Worm (Caenorhabditis elegans) whole organism, L3 larva: ENCODE measurements around the gene F44E7.7.

Source experiments
- R02D3.7 ChIP-seq: fragments of 150-350 bp; optimal IDR thresholded peaks from 2 replicates; lab custom pipeline; 2014; ENCODE audit warnings: missing biosample characterization, missing genetic modification characterization
- ZK546.5 ChIP-seq: sonication (generic microtip); optimal IDR thresholded peaks from 2 replicates; lab custom pipeline; 2017; ENCODE audit warnings: missing biosample characterization, missing genetic modification characterization
- aly-2 ChIP-seq: fragments of 150-350 bp; optimal IDR thresholded peaks from 2 replicates; lab custom pipeline; 2014; ENCODE audit warnings: missing biosample characterization, missing genetic modification characterization
- ceh-16 ChIP-seq: sonication (generic microtip); optimal IDR thresholded peaks from 2 replicates; lab custom pipeline; 2017; ENCODE audit warnings: missing biosample characterization, missing genetic modification characterization
- ceh-28 ChIP-seq: fragments of 150-350 bp; optimal IDR thresholded peaks from 2 replicates; lab custom pipeline; 2014; ENCODE audit warnings: missing biosample characterization, missing genetic modification reagents, missing genetic modification characterization
- ceh-82 ChIP-seq: fragments of 150-350 bp; optimal IDR thresholded peaks from 2 replicates; lab custom pipeline; 2014; ENCODE audit warnings: missing biosample characterization, missing genetic modification characterization
- egl-27 ChIP-seq: sonication (generic microtip); optimal IDR thresholded peaks from 4 replicates; lab custom pipeline; 2017; ENCODE audit warnings: missing biosample characterization, missing genetic modification reagents, missing genetic modification characterization
- egl-5 ChIP-seq: fragments of 150-350 bp; optimal IDR thresholded peaks from 2 replicates; lab custom pipeline; 2017; ENCODE audit warnings: missing biosample characterization, missing genetic modification reagents, missing genetic modification characterization, inconsistent platforms
- elt-1 ChIP-seq: fragments of 150-350 bp; optimal IDR thresholded peaks from 2 replicates; lab custom pipeline; 2014; ENCODE audit warnings: missing biosample characterization, missing genetic modification characterization
- elt-2 ChIP-seq: sonication (generic microtip); optimal IDR thresholded peaks from 2 replicates; lab custom pipeline; 2016; ENCODE audit warnings: missing genetic modification reagents, mild to moderate bottlenecking, missing genetic modification characterization, missing compliant biosample characterization
- elt-3 ChIP-seq, 3 experiments: fragments of 150-350 bp in 1 of 3; sonication (generic microtip) in 2 of 3; optimal IDR thresholded peaks; 2 replicates in 2 of 3; 4 replicates in 1 of 3; lab custom pipeline; 2014 to 2017; ENCODE audit warnings: missing biosample characterization in 3 of 3, missing genetic modification characterization in 3 of 3
- eor-1 ChIP-seq, 2 experiments: fragments of 150-350 bp; optimal IDR thresholded peaks; 2 replicates each; lab custom pipeline; 2014 to 2018; ENCODE audit warnings: missing biosample characterization in 2 of 2, missing genetic modification characterization in 2 of 2
- fkh-10 ChIP-seq: sonication (generic microtip); optimal IDR thresholded peaks from 2 replicates; lab custom pipeline; 2017; ENCODE audit warnings: missing biosample characterization, missing genetic modification reagents, missing genetic modification characterization
- fkh-2 ChIP-seq: fragments of 150-350 bp; optimal IDR thresholded peaks from 2 replicates; lab custom pipeline; 2014; ENCODE audit warnings: missing biosample characterization, missing genetic modification reagents, missing genetic modification characterization
- fos-1 ChIP-seq: fragments of 150-350 bp; optimal IDR thresholded peaks from 2 replicates; lab custom pipeline; 2014; ENCODE audit warnings: missing biosample characterization, missing genetic modification characterization
- hmg-11 ChIP-seq: sonication (generic microtip); optimal IDR thresholded peaks from 2 replicates; lab custom pipeline; 2016; ENCODE audit warnings: missing genetic modification characterization, missing compliant biosample characterization
- jun-1 ChIP-seq: fragments of 150-350 bp; optimal IDR thresholded peaks from 2 replicates; lab custom pipeline; 2014; ENCODE audit warnings: missing biosample characterization, missing genetic modification reagents, missing genetic modification characterization
- lin-15B ChIP-seq: fragments of 150-350 bp; optimal IDR thresholded peaks from 2 replicates; lab custom pipeline; 2014; ENCODE audit warnings: missing biosample characterization, missing genetic modification characterization
- lin-39 ChIP-seq: fragments of 150-350 bp; optimal IDR thresholded peaks from 2 replicates; lab custom pipeline; 2018; ENCODE audit warnings: missing biosample characterization, missing genetic modification reagents, missing genetic modification characterization
- lsy-12 ChIP-seq: sonication (generic microtip); optimal IDR thresholded peaks from 2 replicates; lab custom pipeline; 2016; ENCODE audit warnings: mild to moderate bottlenecking, missing genetic modification characterization, missing compliant biosample characterization
- mdl-1 ChIP-seq: fragments of 150-350 bp; optimal IDR thresholded peaks from 2 replicates; lab custom pipeline; 2014; ENCODE audit warnings: missing biosample characterization, missing genetic modification characterization
- mml-1 ChIP-seq: fragments of 150-350 bp; sonication (generic microtip); optimal IDR thresholded peaks from 3 replicates; lab custom pipeline; 2014; ENCODE audit warnings: missing biosample characterization, missing genetic modification characterization
- nfya-1 ChIP-seq: sonication (generic microtip); optimal IDR thresholded peaks from 2 replicates; lab custom pipeline; 2017; ENCODE audit warnings: missing genetic modification characterization, mild to moderate bottlenecking, missing compliant biosample characterization, antibody characterized with exemption, moderate library complexity; ENCODE audit not compliant: insufficient read depth
- nhr-11 ChIP-seq: fragments of 150-350 bp; optimal IDR thresholded peaks from 2 replicates; lab custom pipeline; 2014; ENCODE audit warnings: missing biosample characterization, missing genetic modification characterization
- nhr-23 ChIP-seq: fragments of 150-350 bp; optimal IDR thresholded peaks from 2 replicates; lab custom pipeline; 2014; ENCODE audit warnings: missing biosample characterization, missing genetic modification reagents, missing genetic modification characterization
- nhr-237 ChIP-seq: fragments of 150-350 bp; optimal IDR thresholded peaks from 2 replicates; lab custom pipeline; 2014; ENCODE audit warnings: missing biosample characterization, missing genetic modification characterization
- nhr-28 ChIP-seq: fragments of 150-350 bp; optimal IDR thresholded peaks from 2 replicates; lab custom pipeline; 2014; ENCODE audit warnings: missing biosample characterization, missing genetic modification characterization
- nhr-43 ChIP-seq: sonication (generic microtip); optimal IDR thresholded peaks from 2 replicates; lab custom pipeline; 2016; ENCODE audit warnings: mild to moderate bottlenecking, missing genetic modification characterization, missing compliant biosample characterization; ENCODE audit not compliant: poor library complexity, severe bottlenecking
- nhr-67 ChIP-seq: fragments of 150-350 bp; optimal IDR thresholded peaks from 2 replicates; lab custom pipeline; 2014; ENCODE audit warnings: missing biosample characterization, missing genetic modification characterization
- nhr-76 ChIP-seq: fragments of 150-350 bp; sonication (generic microtip); optimal IDR thresholded peaks from 5 replicates; lab custom pipeline; 2014; ENCODE audit warnings: missing biosample characterization, missing genetic modification characterization
- nhr-77 ChIP-seq: fragments of 150-350 bp; optimal IDR thresholded peaks from 2 replicates; lab custom pipeline; 2014; ENCODE audit warnings: missing biosample characterization, missing genetic modification characterization
- pha-4 ChIP-seq: fragments of 150-350 bp; optimal IDR thresholded peaks from 2 replicates; lab custom pipeline; 2014; ENCODE audit warnings: missing biosample characterization, missing genetic modification reagents, missing genetic modification characterization
- sea-2 ChIP-seq: fragments of 150-350 bp; sonication (generic microtip); optimal IDR thresholded peaks from 4 replicates; lab custom pipeline; 2014; ENCODE audit warnings: missing biosample characterization, missing genetic modification reagents, missing genetic modification characterization
- skn-1 ChIP-seq: fragments of 150-350 bp; optimal IDR thresholded peaks from 2 replicates; lab custom pipeline; 2014; ENCODE audit warnings: missing biosample characterization, missing genetic modification characterization
- snpc-4 ChIP-seq: fragments of 150-350 bp; optimal IDR thresholded peaks from 2 replicates; lab custom pipeline; 2014; ENCODE audit warnings: missing biosample characterization, missing genetic modification characterization
- unc-39 ChIP-seq: sonication (generic microtip); optimal IDR thresholded peaks from 4 replicates; lab custom pipeline; 2017; ENCODE audit warnings: missing biosample characterization, missing genetic modification characterization
- unc-62 ChIP-seq: fragments of 150-350 bp; sonication (generic microtip); optimal IDR thresholded peaks from 4 replicates; lab custom pipeline; 2014; ENCODE audit warnings: missing biosample characterization, missing genetic modification reagents, missing genetic modification characterization
- zag-1 ChIP-seq: fragments of 150-350 bp; optimal IDR thresholded peaks from 2 replicates; lab custom pipeline; 2014; ENCODE audit warnings: missing biosample characterization, missing genetic modification characterization
- ztf-11 ChIP-seq: fragments of 150-350 bp; optimal IDR thresholded peaks from 2 replicates; lab custom pipeline; 2014; ENCODE audit warnings: missing biosample characterization, missing genetic modification characterization
- ztf-4 ChIP-seq: fragments of 150-350 bp; optimal IDR thresholded peaks from 2 replicates; lab custom pipeline; 2014; ENCODE audit warnings: missing biosample characterization, missing genetic modification characterization

Gene F44E7.7

ce11 chrV:5790497-5791280 lies 5.4 kb upstream of the F44E7.7 start, which contains the start of the genes nhr-142 and F44E7.9 (continued):
- peak; percentile 81 for TF ChIP-seq nhr-23 (tag; lab: Kevin White, UChicago)
- TF ChIP-seq ztf-4 (tag; lab: Kevin White, UChicago): no peak
- no peak for TF ChIP-seq fos-1 (tag; lab: Kevin White, UChicago)
- peak; percentile 24 for TF ChIP-seq nhr-76
- TF ChIP-seq nhr-237 (tag; lab: Kevin White, UChicago): no peak
- TF ChIP-seq lin-15B (tag; lab: Kevin White, UChicago): peak; percentile 91
- peak; percentile 59 for TF ChIP-seq ceh-82 (tag; lab: Kevin White, UChicago)
- TF ChIP-seq zag-1 (tag; lab: Kevin White, UChicago): no peak
- no peak for TF ChIP-seq elt-3 (tag; optimal IDR thresholded peaks at IDR 0.05; lab: Kevin White, UChicago)
- peak; percentile 52 for TF ChIP-seq lin-39
- TF ChIP-seq fkh-10 (GFP tag; lab: Kevin White, UChicago): peak; percentile 6
- TF ChIP-seq jun-1: peak; percentile 35
- TF ChIP-seq ztf-11 (tag; lab: Kevin White, UChicago): no peak
- TF ChIP-seq elt-2: peak; percentile 72
- no peak for TF ChIP-seq sea-2 (GFP tag; lab: Kevin White, UChicago)
- no peak for TF ChIP-seq elt-1 (tag; lab: Kevin White, UChicago)
- no peak for TF ChIP-seq unc-39 (tag; lab: Kevin White, UChicago)
- peak; percentile 83 for TF ChIP-seq pha-4 (tag; lab: Kevin White, UChicago)
- TF ChIP-seq eor-1 (tag; optimal IDR thresholded peaks at IDR 0.05; lab: Kevin White, UChicago): no peak

- TF ChIP-seq R02D3.7 (tag; lab: Kevin White, UChicago) (no peak), nhr-23 (tag; lab: Kevin White, UChicago) (no peak), unc-62 (GFP tag; lab: Kevin White, UChicago) (no peak), mml-1 (tag; lab: Kevin White, UChicago) (no peak), egl-27 (tag; lab: Kevin White, UChicago) (no peak), hmg-11 (tag; lab: Kevin White, UChicago) (no peak), nhr-28 (tag; lab: Kevin White, UChicago) (no peak)
These were observed 3.4 kb upstream of the F44E7.7 start for ce11 chrV:5788650-5789049.

- no peak for TF ChIP-seq ceh-16 (tag; lab: Kevin White, UChicago)
- no peak for TF ChIP-seq pha-4 (tag; lab: Kevin White, UChicago)
- TF ChIP-seq hmg-11 (tag; lab: Kevin White, UChicago): no peak
- TF ChIP-seq ZK546.5 (tag; lab: Kevin White, UChicago): no peak
- TF ChIP-seq ztf-11 (tag; lab: Kevin White, UChicago): no peak
- TF ChIP-seq nhr-28 (tag; lab: Kevin White, UChicago): no peak
- TF ChIP-seq egl-5: no peak
- TF ChIP-seq ceh-82 (tag; lab: Kevin White, UChicago): no peak
- TF ChIP-seq nhr-76: no peak
- TF ChIP-seq fkh-2 (tag; lab: Kevin White, UChicago): no peak
- no peak for TF ChIP-seq snpc-4 (tag; lab: Kevin White, UChicago)
- TF ChIP-seq, all 47 proteins: peak for 0
These were observed 2.6 kb downstream of the F44E7.7 start, which contains the start of gene fbxa-183 for ce11 chrV:5782687-5783086. Gene fbxa-183, minus strand, starts transcription at chrV:5782787.

- peak; percentile 34 for TF ChIP-seq snpc-4 (tag; lab: Kevin White, UChicago)
- no peak for TF ChIP-seq zag-1 (tag; lab: Kevin White, UChicago)
- no peak for TF ChIP-seq ceh-82 (tag; lab: Kevin White, UChicago)
- no peak for TF ChIP-seq nhr-76
- TF ChIP-seq aly-2 (tag; lab: Kevin White, UChicago): no peak
- no peak for TF ChIP-seq ZK546.5 (tag; lab: Kevin White, UChicago)
- TF ChIP-seq fkh-2 (tag; lab: Kevin White, UChicago): no peak
- TF ChIP-seq ztf-4 (tag; lab: Kevin White, UChicago): no peak
- TF ChIP-seq jun-1: no peak
- no peak for TF ChIP-seq nhr-77 (tag; lab: Kevin White, UChicago)
- TF ChIP-seq mdl-1: no peak
- TF ChIP-seq nhr-23 (tag; lab: Kevin White, UChicago): peak; percentile 76
- no peak for TF ChIP-seq egl-27 (tag; lab: Kevin White, UChicago)
- no peak for TF ChIP-seq ceh-28 (tag; lab: Kevin White, UChicago)
- TF ChIP-seq lin-39: no peak
- TF ChIP-seq nfya-1 (tag; lab: Kevin White, UChicago): peak; percentile 60
- no peak for TF ChIP-seq nhr-11 (tag; lab: Kevin White, UChicago)
- peak; percentile 15 for TF ChIP-seq R02D3.7 (tag; lab: Kevin White, UChicago)
- TF ChIP-seq elt-3 (tag; optimal IDR thresholded peaks at IDR 0.05; lab: Kevin White, UChicago): no peak
- TF ChIP-seq ztf-11 (tag; lab: Kevin White, UChicago): no peak
- TF ChIP-seq egl-5: no peak
- no peak for TF ChIP-seq fos-1 (tag; lab: Kevin White, UChicago)
- no peak for TF ChIP-seq fkh-10 (GFP tag; lab: Kevin White, UChicago)
- TF ChIP-seq nhr-43 (tag; lab: Kevin White, UChicago): peak; percentile 5
- no peak for TF ChIP-seq nhr-237 (tag; lab: Kevin White, UChicago)
- no peak for TF ChIP-seq lsy-12 (tag; lab: Kevin White, UChicago)
- no peak for TF ChIP-seq ceh-16 (tag; lab: Kevin White, UChicago)
- TF ChIP-seq skn-1 (tag; lab: Kevin White, UChicago): peak; percentile 32
- peak; percentile 86 for TF ChIP-seq elt-2
- TF ChIP-seq nhr-67 (tag; lab: Kevin White, UChicago): no peak
These were observed 4.4 kb downstream of the F44E7.7 start, which contains the start of gene F44E7.5 for ce11 chrV:5780713-5781360. Gene F44E7.5, minus strand, starts transcription at chrV:5780922.
